Worm (Caenorhabditis elegans): ENCODE results near the gene EEED8.3.
A peak's percentile ranks its signal among the peaks of the same experiment; 100 is the strongest.

Gene EEED8.3

ce11 chrII:5393090-5393489 is 21.0 kb upstream of the EEED8.3 start, which contains the start of gene brap-2:
Gene brap-2, minus strand, starts transcription at chrII:5393190.
- TF ChIP-seq aha-1 (tag; optimal IDR thresholded peaks at IDR 0.05) (no peak), C04F5.9 (tag; optimal IDR thresholded peaks at IDR 0.05) (no peak), hpl-2 (GFP tag; optimal IDR thresholded peaks at IDR 0.05) (no peak), lin-13 (GFP tag; optimal IDR thresholded peaks at IDR 0.05) (no peak), irx-1 (tag; optimal IDR thresholded peaks at IDR 0.05) (no peak)

- TF ChIP-seq lin-39 (tag; optimal IDR thresholded peaks at IDR 0.05): no peak
- no peak for TF ChIP-seq ztf-4 (tag; optimal IDR thresholded peaks at IDR 0.05)
- TF ChIP-seq nhr-12 (tag; optimal IDR thresholded peaks at IDR 0.05): no peak
Observed at ce11 chrII:5395594-5395993, 18.5 kb upstream of the EEED8.3 start, which contains the start of gene pink-1. Gene pink-1, minus strand, starts transcription at chrII:5395694.

- TF ChIP-seq unc-86 (tag; optimal IDR thresholded peaks at IDR 0.05) (no peak), efl-1 (optimal IDR thresholded peaks at IDR 0.05) (no peak), efl-1 (GFP tag; optimal IDR thresholded peaks at IDR 0.05 in 1 of 2) (peak in 1 of 2 experiments; percentile 87), elt-3 (tag; optimal IDR thresholded peaks at IDR 0.05) (peak in 1 of 6 experiments; percentile 39)
Observed at ce11 chrII:5398779-5399178, 15.3 kb upstream of the EEED8.3 start, which contains the start of gene fbxl-3. Gene fbxl-3, minus strand, starts transcription at chrII:5398902.

ce11 chrII:5399201-5399600 is 14.9 kb upstream of the EEED8.3 start, which contains the start of gene mog-5:
Gene mog-5, plus strand, starts transcription at chrII:5399538.
- TF ChIP-seq ztf-4 (tag; optimal IDR thresholded peaks at IDR 0.05): no peak
- TF ChIP-seq C34B4.2 (tag; optimal IDR thresholded peaks at IDR 0.05): no peak
- TF ChIP-seq fkh-4 (tag; optimal IDR thresholded peaks at IDR 0.05; ENCODE audit: borderline replicate concordance): no peak
- no peak for TF ChIP-seq nhr-84 (tag; optimal IDR thresholded peaks at IDR 0.05)
- no peak for TF ChIP-seq fos-1 (tag; optimal IDR thresholded peaks at IDR 0.05)
- TF ChIP-seq lin-15B (tag; optimal IDR thresholded peaks at IDR 0.05): no peak
- no peak for TF ChIP-seq F16B12.6 (tag; optimal IDR thresholded peaks at IDR 0.05)
- TF ChIP-seq vab-15 (tag; optimal IDR thresholded peaks at IDR 0.05): no peak
- no peak for TF ChIP-seq pax-3 (tag; optimal IDR thresholded peaks at IDR 0.05)
- 0 out of 2 replicates have a peak, but pooled peaks have one; percentile 10 for TF ChIP-seq nhr-19 (GFP tag; conservative IDR thresholded peaks at IDR 0.05)
- TF ChIP-seq fkh-10 (GFP tag; optimal IDR thresholded peaks at IDR 0.05): no peak
- no peak for TF ChIP-seq mab-9 (GFP tag; IDR thresholded peaks at IDR 0.05)
- TF ChIP-seq unc-86 (tag; optimal IDR thresholded peaks at IDR 0.05): no peak
- TF ChIP-seq efl-1 (optimal IDR thresholded peaks at IDR 0.05): peak; percentile 14 to 41
- TF ChIP-seq efl-1 (GFP tag; optimal IDR thresholded peaks at IDR 0.05 in 1 of 2): peak; percentile 36 to 93
- TF ChIP-seq rnt-1 (tag; optimal IDR thresholded peaks at IDR 0.05): peak; percentile 20
- no peak for TF ChIP-seq nhr-12 (tag; optimal IDR thresholded peaks at IDR 0.05)
- no peak for TF ChIP-seq lin-39 (tag; optimal IDR thresholded peaks at IDR 0.05)
- TF ChIP-seq lin-35 (GFP tag; optimal IDR thresholded peaks at IDR 0.05): peak in 1 of 2 experiments; percentile 33
- no peak for TF ChIP-seq mep-1 (tag; optimal IDR thresholded peaks at IDR 0.05)
- no peak for TF ChIP-seq efl-3 (GFP tag; optimal IDR thresholded peaks at IDR 0.05)
- peak; percentile 24 for TF ChIP-seq blmp-1 (tag; optimal IDR thresholded peaks at IDR 0.05)
- TF ChIP-seq sup-37 (GFP tag; optimal IDR thresholded peaks at IDR 0.05): no peak
- no peak for TF ChIP-seq egl-27 (tag; optimal IDR thresholded peaks at IDR 0.05)
- no peak for TF ChIP-seq ceh-90 (tag; optimal IDR thresholded peaks at IDR 0.05)
- TF ChIP-seq mef-2 (tag; optimal IDR thresholded peaks at IDR 0.05): no peak
- TF ChIP-seq C16A3.4 (tag; optimal IDR thresholded peaks at IDR 0.05): peak; percentile 35
- TF ChIP-seq unc-98 (GFP tag; IDR thresholded peaks at IDR 0.05): no peak
- TF ChIP-seq unc-30 (tag; optimal IDR thresholded peaks at IDR 0.05): no peak
- no peak for TF ChIP-seq jun-1 (tag; optimal IDR thresholded peaks at IDR 0.05)
- TF ChIP-seq hpl-2 (GFP tag; optimal IDR thresholded peaks at IDR 0.05): no peak
- TF ChIP-seq ces-1 (GFP tag; optimal IDR thresholded peaks at IDR 0.05): no peak
- no peak for TF ChIP-seq aha-1 (tag; optimal IDR thresholded peaks at IDR 0.05)
- no peak for TF ChIP-seq alr-1 (tag; optimal IDR thresholded peaks at IDR 0.05; ENCODE audit: borderline replicate concordance)
- no peak for TF ChIP-seq pag-3 (tag; optimal IDR thresholded peaks at IDR 0.05; ENCODE audit: borderline replicate concordance, insufficient read depth)
- no peak for TF ChIP-seq nhr-11 (tag; optimal IDR thresholded peaks at IDR 0.05)
- TF ChIP-seq dpl-1 (GFP tag; optimal IDR thresholded peaks at IDR 0.05): peak; percentile 8 to 41 (median 20)
- no peak for TF ChIP-seq ceh-88 (GFP tag; IDR thresholded peaks at IDR 0.05)
- TF ChIP-seq nhr-76 (tag; optimal IDR thresholded peaks at IDR 0.05): no peak
- TF ChIP-seq nhr-28 (tag; optimal IDR thresholded peaks at IDR 0.05): no peak
- TF ChIP-seq hlh-17 (GFP tag; optimal IDR thresholded peaks at IDR 0.05; ENCODE audit: borderline replicate concordance): no peak
- peak; percentile 32 for TF ChIP-seq snu-23 (GFP tag; optimal IDR thresholded peaks at IDR 0.05)

Data from whole organism, L1 larva.